Comparison of ENCODE assay signal across 4 fruit fly cellular contexts in genomic region chr3L:15548843-15549242, dm6.
TF ChIP-seq lines count a peak whose summit lies in the region.

No protein-coding gene starts in this region.

- no peak for TF ChIP-seq CTCF in whole organism, embryonic (GFP tag; optimal IDR thresholded peaks at IDR 0.05; lab: Kevin White, UChicago)

TF ChIP-seq in whole organism, adult, 20 proteins besides CTCF, POLR2A, EP300 and RAD21:
- no peak for TF ChIP-seq kay (GFP tag; lab: Kevin White, UChicago; ENCODE audit: borderline replicate concordance)
- no peak for TF ChIP-seq cnc (optimal IDR thresholded peaks at IDR 0.05; lab: Kevin White, UChicago)
- no peak for TF ChIP-seq pad (GFP tag; optimal IDR thresholded peaks at IDR 0.05; lab: Kevin White, UChicago)
- TF ChIP-seq Hr96 (GFP tag; optimal IDR thresholded peaks at IDR 0.05; lab: Kevin White, UChicago) = no peak
- TF ChIP-seq Mnt (GFP tag; optimal IDR thresholded peaks at IDR 0.05; lab: Kevin White, UChicago) = no peak
- TF ChIP-seq ovo (GFP tag; optimal IDR thresholded peaks at IDR 0.05; lab: Kevin White, UChicago) = no peak
- TF ChIP-seq CG1620 (GFP tag; optimal IDR thresholded peaks at IDR 0.05; lab: Kevin White, UChicago) = no peak
- TF ChIP-seq CG11617 (GFP tag; optimal IDR thresholded peaks at IDR 0.05; lab: Kevin White, UChicago) = peak; percentile 3
- TF ChIP-seq cic (GFP tag; optimal IDR thresholded peaks at IDR 0.05; lab: Kevin White, UChicago) = peak; percentile 2
- peak; percentile 0 for TF ChIP-seq CG7045 (GFP tag; optimal IDR thresholded peaks at IDR 0.05; lab: Kevin White, UChicago)
- no peak for TF ChIP-seq Crg-1 (GFP tag; optimal IDR thresholded peaks at IDR 0.05; lab: Kevin White, UChicago)
- no peak for TF ChIP-seq CG12768 (GFP tag; optimal IDR thresholded peaks at IDR 0.05; lab: Kevin White, UChicago)
- peak; percentile 12 for TF ChIP-seq CG33017 (tag; optimal IDR thresholded peaks at IDR 0.05; lab: Kevin White, UChicago)
- TF ChIP-seq toe (GFP tag; optimal IDR thresholded peaks at IDR 0.05; lab: Kevin White, UChicago) = no peak
- TF ChIP-seq CG7101 (tag; optimal IDR thresholded peaks at IDR 0.05; lab: Kevin White, UChicago) = no peak

TF ChIP-seq in whole organism, embryonic, 481 proteins besides CTCF, POLR2A, EP300 and RAD21 (continues in another document):
- no peak for TF ChIP-seq Hr51 (GFP tag; optimal IDR thresholded peaks at IDR 0.05; lab: Kevin White, UChicago)
- no peak for TF ChIP-seq CG7786 (GFP tag; optimal IDR thresholded peaks at IDR 0.05; lab: Kevin White, UChicago)
- TF ChIP-seq PHDP (tag; optimal IDR thresholded peaks at IDR 0.05; lab: Kevin White, UChicago) = peak; percentile 26
- peak; percentile 32 for TF ChIP-seq bab2 (GFP tag; optimal IDR thresholded peaks at IDR 0.05; lab: Kevin White, UChicago)
- peak; percentile 54 for TF ChIP-seq CG17568 (GFP tag; optimal IDR thresholded peaks at IDR 0.05; lab: Kevin White, UChicago)
- 0 out of 2 replicates have a peak, but pooled peaks have one; percentile 15 for TF ChIP-seq Atf6 (GFP tag; IDR thresholded peaks at IDR 0.05; lab: Robert Waterston, UW)
- peak; percentile 39 for TF ChIP-seq Vsx1 (GFP tag; optimal IDR thresholded peaks at IDR 0.05; lab: Kevin White, UChicago)
- TF ChIP-seq fru (optimal IDR thresholded peaks at IDR 0.05; lab: Kevin White, UChicago) = no peak
- peak; percentile 19 for TF ChIP-seq CG13894 (tag; optimal IDR thresholded peaks at IDR 0.05; lab: Kevin White, UChicago)
- TF ChIP-seq CG16779 (GFP tag; IDR thresholded peaks at IDR 0.05; lab: Robert Waterston, UW) = no peak
- TF ChIP-seq pzg (GFP tag; optimal IDR thresholded peaks at IDR 0.05; lab: Kevin White, UChicago) = no peak
- no peak for TF ChIP-seq Dad (GFP tag; optimal IDR thresholded peaks at IDR 0.05; lab: Kevin White, UChicago)
- TF ChIP-seq CG8290 (GFP tag; optimal IDR thresholded peaks at IDR 0.05; lab: Kevin White, UChicago) = no peak
- peak in 1 of 2 experiments; percentile 61 for TF ChIP-seq CG8290 (tag; optimal IDR thresholded peaks at IDR 0.05; lab: Kevin White, UChicago)
- peak; percentile 45 for TF ChIP-seq fd3F (GFP tag; optimal IDR thresholded peaks at IDR 0.05; lab: Kevin White, UChicago)
- TF ChIP-seq Opbp (GFP tag; IDR thresholded peaks at IDR 0.05; lab: Robert Waterston, UW; ENCODE audit: partially characterized antibody) = no peak
- no peak for TF ChIP-seq CG2202 (tag; optimal IDR thresholded peaks at IDR 0.05; lab: Kevin White, UChicago)
- peak; percentile 28 for TF ChIP-seq Asciz (GFP tag; optimal IDR thresholded peaks at IDR 0.05; lab: Kevin White, UChicago)
- TF ChIP-seq h (optimal IDR thresholded peaks at IDR 0.05; lab: Kevin White, UChicago) = no peak
- no peak for TF ChIP-seq CG11398 (GFP tag; optimal IDR thresholded peaks at IDR 0.05; lab: Kevin White, UChicago)
- TF ChIP-seq CG11696 (GFP tag; IDR thresholded peaks at IDR 0.05; lab: Robert Waterston, UW) = 0 out of 2 replicates have a peak, but pooled peaks have one; percentile 13
- TF ChIP-seq B-H1 (GFP tag; IDR thresholded peaks at IDR 0.05; lab: Robert Waterston, UW) = no peak
- no peak for TF ChIP-seq CG18764 (GFP tag; optimal IDR thresholded peaks at IDR 0.05; lab: Kevin White, UChicago)
- peak; percentile 11 for TF ChIP-seq CG18619 (GFP tag; optimal IDR thresholded peaks at IDR 0.05; lab: Kevin White, UChicago)
- no peak for TF ChIP-seq stc (GFP tag; IDR thresholded peaks at IDR 0.05; lab: Robert Waterston, UW)
- TF ChIP-seq schlank (tag; optimal IDR thresholded peaks at IDR 0.05; lab: Kevin White, UChicago) = peak; percentile 57

TF ChIP-seq in whole organism, prepupa, 60 proteins besides CTCF, POLR2A, EP300 and RAD21:
- TF ChIP-seq fkh (GFP tag; optimal IDR thresholded peaks at IDR 0.05; lab: Kevin White, UChicago) (peak; percentile 86), Blimp-1 (GFP tag; optimal IDR thresholded peaks at IDR 0.05; lab: Kevin White, UChicago) (no peak), CG6792 (GFP tag; optimal IDR thresholded peaks at IDR 0.05; lab: Kevin White, UChicago) (no peak), Smox (GFP tag; optimal IDR thresholded peaks at IDR 0.05; lab: Kevin White, UChicago) (no peak), net (GFP tag; optimal IDR thresholded peaks at IDR 0.05; lab: Kevin White, UChicago) (no peak), vri (GFP tag; optimal IDR thresholded peaks at IDR 0.05; lab: Kevin White, UChicago) (peak; percentile 50)

TF ChIP-seq in whole organism, wandering third instar larva, 38 proteins besides CTCF, POLR2A, EP300 and RAD21:
- peak; percentile 42 for TF ChIP-seq rgr (GFP tag; optimal IDR thresholded peaks at IDR 0.05; lab: Kevin White, UChicago)
- no peak for TF ChIP-seq Dfd (GFP tag; optimal IDR thresholded peaks at IDR 0.05; lab: Kevin White, UChicago)
- no peak for TF ChIP-seq Mio (GFP tag; optimal IDR thresholded peaks at IDR 0.05; lab: Kevin White, UChicago)
- no peak for TF ChIP-seq dl (GFP tag; optimal IDR thresholded peaks at IDR 0.05; lab: Kevin White, UChicago; ENCODE audit: insufficient read depth in 1 of 2, partially characterized antibody in 2 of 2)
- no peak for TF ChIP-seq jim (GFP tag; optimal IDR thresholded peaks at IDR 0.05; lab: Kevin White, UChicago)
- TF ChIP-seq Vsx2 (GFP tag; optimal IDR thresholded peaks at IDR 0.05; lab: Kevin White, UChicago; ENCODE audit: partially characterized antibody) = no peak
- TF ChIP-seq Hr83 (GFP tag; optimal IDR thresholded peaks at IDR 0.05; lab: Kevin White, UChicago; ENCODE audit: poor library complexity, severe bottlenecking) = peak; percentile 42
- no peak for TF ChIP-seq CG32264 (GFP tag; optimal IDR thresholded peaks at IDR 0.05; lab: Kevin White, UChicago)
- no peak for TF ChIP-seq Jra (GFP tag; optimal IDR thresholded peaks at IDR 0.05; lab: Kevin White, UChicago)
- TF ChIP-seq HLH106 (tag; optimal IDR thresholded peaks at IDR 0.05; lab: Kevin White, UChicago) = no peak
- no peak for TF ChIP-seq psq (GFP tag; optimal IDR thresholded peaks at IDR 0.05; lab: Kevin White, UChicago)
- TF ChIP-seq CG9705 (GFP tag; optimal IDR thresholded peaks at IDR 0.05; lab: Kevin White, UChicago) = no peak
- TF ChIP-seq foxo (GFP tag; optimal IDR thresholded peaks at IDR 0.05; lab: Kevin White, UChicago) = peak in 1 of 2 experiments; percentile 13
- TF ChIP-seq fru (GFP tag; optimal IDR thresholded peaks at IDR 0.05; lab: Kevin White, UChicago) = peak; percentile 13
- TF ChIP-seq h (GFP tag; optimal IDR thresholded peaks at IDR 0.05; lab: Kevin White, UChicago) = peak; percentile 63
- TF ChIP-seq Myc (optimal IDR thresholded peaks at IDR 0.05; lab: Kevin White, UChicago) = no peak
- no peak for TF ChIP-seq Abd-B (GFP tag; optimal IDR thresholded peaks at IDR 0.05; lab: Kevin White, UChicago)
- TF ChIP-seq br (GFP tag; optimal IDR thresholded peaks at IDR 0.05; lab: Kevin White, UChicago) = peak; percentile 17
- peak; percentile 40 for TF ChIP-seq OdsH (GFP tag; optimal IDR thresholded peaks at IDR 0.05; lab: Kevin White, UChicago)
- no peak for TF ChIP-seq Dif (GFP tag; optimal IDR thresholded peaks at IDR 0.05; lab: Kevin White, UChicago; ENCODE audit: partially characterized antibody)
- TF ChIP-seq Sp1 (GFP tag; optimal IDR thresholded peaks at IDR 0.05; lab: Kevin White, UChicago) = peak; percentile 42
- TF ChIP-seq pan (optimal IDR thresholded peaks at IDR 0.05; lab: Kevin White, UChicago) = no peak
- no peak for TF ChIP-seq tai (GFP tag; optimal IDR thresholded peaks at IDR 0.05; lab: Kevin White, UChicago)
- no peak for TF ChIP-seq sage (GFP tag; optimal IDR thresholded peaks at IDR 0.05; lab: Kevin White, UChicago)
- TF ChIP-seq brk (GFP tag; optimal IDR thresholded peaks at IDR 0.05; lab: Kevin White, UChicago) = peak; percentile 13
